Worm (Caenorhabditis elegans) whole organism, L1 larva: ENCODE data around the gene pho-1.
A peak's percentile ranks its signal among the peaks of the same experiment; 100 is the strongest.

ENCODE experiments used
- C04F5.9 ChIP-seq: sonication (generic microtip); optimal IDR thresholded peaks from 2 replicates; lab custom pipeline; 2016; ENCODE audit warnings: missing genetic modification characterization, missing compliant biosample characterization
- aly-2 ChIP-seq: fragments of 150-350 bp; optimal IDR thresholded peaks from 2 replicates; lab custom pipeline; 2014; ENCODE audit warnings: missing biosample characterization, missing genetic modification characterization
- ama-1 ChIP-seq: fragments of 150-350 bp; optimal IDR thresholded peaks from 2 replicates; lab custom pipeline; 2014
- blmp-1 ChIP-seq: fragments of 150-350 bp; optimal IDR thresholded peaks from 2 replicates; lab custom pipeline; 2014; ENCODE audit warnings: missing biosample characterization, missing genetic modification characterization
- efl-1 ChIP-seq, 4 experiments: fragments of 150-350 bp; optimal IDR thresholded peaks in 3 of 4; peaks in 1 of 4; 1 replicate in 1 of 4; 2 replicates in 3 of 4; lab custom pipeline; 2014; ENCODE audit warnings: missing biosample characterization in 2 of 4, missing genetic modification characterization in 2 of 4, missing genetic modification reagents in 2 of 4
- efl-3 ChIP-seq: fragments of 200-800 bp; sonication (Bioruptor generic); optimal IDR thresholded peaks from 2 replicates; lab custom pipeline; 2018; ENCODE audit warnings: mild to moderate bottlenecking, missing genetic modification characterization, missing compliant biosample characterization
- egl-27 ChIP-seq, 2 experiments: fragments of 150-350 bp in 1 of 2; sonication (generic microtip); optimal IDR thresholded peaks; 3 replicates each; lab custom pipeline; 2017 to 2018; ENCODE audit warnings: missing biosample characterization in 2 of 2, missing genetic modification characterization in 2 of 2, missing genetic modification reagents in 2 of 2
- elt-2 ChIP-seq: sonication (generic microtip); optimal IDR thresholded peaks from 2 replicates; lab custom pipeline; 2016; ENCODE audit warnings: missing genetic modification characterization, mild to moderate bottlenecking, inconsistent platforms, missing compliant biosample characterization, missing genetic modification reagents
- elt-3 ChIP-seq, 6 experiments: fragments of 150-350 bp in 1 of 6; sonication (generic microtip); optimal IDR thresholded peaks; 2 replicates each; lab custom pipeline; 2017 to 2018; ENCODE audit warnings: missing biosample characterization in 6 of 6, missing genetic modification characterization in 6 of 6, inconsistent platforms in 1 of 6
- fkh-8 ChIP-seq: sonication (generic microtip); optimal IDR thresholded peaks from 2 replicates; lab custom pipeline; 2016; ENCODE audit warnings: mild to moderate bottlenecking, missing genetic modification characterization, missing compliant biosample characterization
- fos-1 ChIP-seq: fragments of 150-350 bp; optimal IDR thresholded peaks from 2 replicates; lab custom pipeline; 2014; ENCODE audit warnings: missing biosample characterization, missing genetic modification characterization
- grh-1 ChIP-seq: fragments of 200-800 bp; sonication (Bioruptor generic); IDR thresholded peaks from 2 replicates; pipeline ENCODE4 v1.3.6; 2022; ENCODE audit warnings: missing genetic modification reagents, missing genetic modification characterization, missing compliant biosample characterization
- irx-1 ChIP-seq: sonication (generic microtip); optimal IDR thresholded peaks from 2 replicates; lab custom pipeline; 2016; ENCODE audit warnings: missing genetic modification characterization, missing compliant biosample characterization
- jun-1 ChIP-seq: fragments of 150-350 bp; optimal IDR thresholded peaks from 2 replicates; lab custom pipeline; 2014; ENCODE audit warnings: missing biosample characterization, missing genetic modification reagents, missing genetic modification characterization
- lin-13 ChIP-seq: fragments of 150-350 bp; optimal IDR thresholded peaks from 2 replicates; lab custom pipeline; 2014; ENCODE audit warnings: missing biosample characterization, missing genetic modification reagents, missing genetic modification characterization
- lin-35 ChIP-seq, 2 experiments: fragments of 150-350 bp; optimal IDR thresholded peaks; 2 replicates each; lab custom pipeline; 2014; ENCODE audit warnings: missing biosample characterization in 2 of 2, missing genetic modification characterization in 2 of 2, missing genetic modification reagents in 2 of 2
- lir-3 ChIP-seq: sonication (generic microtip); optimal IDR thresholded peaks from 2 replicates; lab custom pipeline; 2016; ENCODE audit warnings: mild to moderate bottlenecking, missing genetic modification characterization, moderate library complexity, missing compliant biosample characterization; ENCODE audit not compliant: poor library complexity
- lsy-2 ChIP-seq, 2 experiments: fragments of 150-350 bp; optimal IDR thresholded peaks; 2 replicates each; lab custom pipeline; 2014; ENCODE audit warnings: missing biosample characterization in 2 of 2, missing genetic modification characterization in 2 of 2
- mdl-1 ChIP-seq, 2 experiments: fragments of 150-350 bp; optimal IDR thresholded peaks; 2 replicates each; lab custom pipeline; 2014 to 2017; ENCODE audit warnings: missing biosample characterization in 2 of 2, missing genetic modification characterization in 2 of 2, inconsistent platforms in 1 of 2
- nhr-20 ChIP-seq: sonication (generic microtip); optimal IDR thresholded peaks from 2 replicates; lab custom pipeline; 2016; ENCODE audit warnings: mild to moderate bottlenecking, missing genetic modification characterization, missing compliant biosample characterization
- nhr-47 ChIP-seq: sonication (generic microtip); optimal IDR thresholded peaks from 2 replicates; lab custom pipeline; 2016; ENCODE audit warnings: mild to moderate bottlenecking, missing genetic modification characterization, moderate library complexity, missing compliant biosample characterization
- nhr-71 ChIP-seq: sonication (generic microtip); optimal IDR thresholded peaks from 2 replicates; lab custom pipeline; 2016; ENCODE audit warnings: mild to moderate bottlenecking, missing genetic modification characterization, moderate library complexity, missing compliant biosample characterization
- nhr-76 ChIP-seq: sonication (generic microtip); optimal IDR thresholded peaks from 2 replicates; lab custom pipeline; 2017; ENCODE audit warnings: missing biosample characterization, missing genetic modification characterization
- nhr-77 ChIP-seq: fragments of 150-350 bp; optimal IDR thresholded peaks from 2 replicates; lab custom pipeline; 2014; ENCODE audit warnings: missing biosample characterization, missing genetic modification characterization
- pqm-1 ChIP-seq: sonication (generic microtip); optimal IDR thresholded peaks from 3 replicates; lab custom pipeline; 2017; ENCODE audit warnings: missing biosample characterization, missing genetic modification characterization
- rnt-1 ChIP-seq: sonication (generic microtip); optimal IDR thresholded peaks from 2 replicates; lab custom pipeline; 2016; ENCODE audit warnings: mild to moderate bottlenecking, missing genetic modification characterization, moderate library complexity, missing compliant biosample characterization
- skn-1 ChIP-seq: fragments of 150-350 bp; optimal IDR thresholded peaks from 2 replicates; lab custom pipeline; 2014; ENCODE audit warnings: missing biosample characterization, missing genetic modification characterization
- snu-23 ChIP-seq: sonication (generic microtip); optimal IDR thresholded peaks from 2 replicates; lab custom pipeline; 2016; ENCODE audit warnings: missing genetic modification characterization, missing compliant biosample characterization
- sup-37 ChIP-seq: fragments of 200-800 bp; sonication (Bioruptor generic); optimal IDR thresholded peaks from 2 replicates; lab custom pipeline; 2018; ENCODE audit warnings: mild to moderate bottlenecking, missing genetic modification characterization, missing compliant biosample characterization
- tbx-2 ChIP-seq: sonication (generic microtip); optimal IDR thresholded peaks from 2 replicates; lab custom pipeline; 2016; ENCODE audit warnings: missing genetic modification characterization, missing compliant biosample characterization
- unc-130 ChIP-seq: fragments of 150-350 bp; optimal IDR thresholded peaks from 2 replicates; lab custom pipeline; 2017; ENCODE audit warnings: missing biosample characterization, missing genetic modification characterization, inconsistent platforms
- unc-30 ChIP-seq: sonication (generic microtip); optimal IDR thresholded peaks from 2 replicates; lab custom pipeline; 2017; ENCODE audit warnings: missing biosample characterization, missing genetic modification characterization
- unc-62 ChIP-seq: fragments of 150-350 bp; optimal IDR thresholded peaks from 2 replicates; lab custom pipeline; 2014; ENCODE audit warnings: missing biosample characterization, missing genetic modification reagents, missing genetic modification characterization
- unc-86 ChIP-seq: sonication (generic microtip); optimal IDR thresholded peaks from 2 replicates; lab custom pipeline; 2016; ENCODE audit warnings: missing genetic modification characterization, missing compliant biosample characterization
- unc-98 ChIP-seq: fragments of 200-800 bp; sonication (Bioruptor generic); IDR thresholded peaks from 2 replicates; pipeline ENCODE4 v1.3.6; 2022; ENCODE audit warnings: missing genetic modification characterization, missing compliant biosample characterization
- xbp-1 ChIP-seq: sonication (generic microtip); optimal IDR thresholded peaks from 2 replicates; lab custom pipeline; 2016; ENCODE audit warnings: missing genetic modification characterization, missing compliant biosample characterization
- zip-4 ChIP-seq: fragments of 200-800 bp; sonication (Bioruptor generic); optimal IDR thresholded peaks from 2 replicates; lab custom pipeline; 2018; ENCODE audit warnings: mild to moderate bottlenecking, missing genetic modification characterization, moderate library complexity, missing compliant biosample characterization
- ztf-11 ChIP-seq, 2 experiments: sonication (generic microtip); optimal IDR thresholded peaks; 2 replicates each; lab custom pipeline; 2016 to 2017; ENCODE audit warnings: missing genetic modification characterization in 2 of 2, missing biosample characterization in 1 of 2, missing compliant biosample characterization in 1 of 2

Gene pho-1

ce11 chrII:5246791-5247361, 11.2 kb upstream of the pho-1 start, which contains the start of gene ptr-6 (continued):
- TF ChIP-seq unc-130 (tag; lab: Kevin White, UChicago) (no peak), lsy-2 (tag; optimal IDR thresholded peaks at IDR 0.05; lab: Kevin White, UChicago) (peak in 1 of 2 experiments; percentile 42), lir-3 (tag; lab: Kevin White, UChicago) (no peak), nhr-20 (tag; lab: Kevin White, UChicago) (peak; percentile 61), jun-1 (tag; lab: Kevin White, UChicago) (no peak), grh-1 (GFP tag; lab: Robert Waterston, UW) (peak; percentile 84), nhr-71 (peak; percentile 46), mdl-1 (tag; optimal IDR thresholded peaks at IDR 0.05; lab: Kevin White, UChicago) (peak in 1 of 2 experiments; percentile 24), blmp-1 (tag; lab: Kevin White, UChicago) (peak; percentile 69), unc-30 (tag; lab: Kevin White, UChicago) (no peak), unc-62 (GFP tag; lab: Kevin White, UChicago) (no peak), pqm-1 (no peak), lin-35 (GFP tag; optimal IDR thresholded peaks at IDR 0.05; lab: Kevin White, UChicago) (peak in 1 of 2 experiments; percentile 43), nhr-76 (tag; lab: Kevin White, UChicago) (no peak), aly-2 (no peak), nhr-47 (no peak), skn-1 (tag; lab: Kevin White, UChicago) (no peak), ztf-11 (tag; optimal IDR thresholded peaks at IDR 0.05; lab: Kevin White, UChicago) (no peak), nhr-77 (no peak), fos-1 (tag; lab: Kevin White, UChicago) (no peak), efl-3 (GFP tag; lab: Kevin White, UChicago) (no peak), elt-3 (tag; optimal IDR thresholded peaks at IDR 0.05; lab: Kevin White, UChicago) (peak in 1 of 6 experiments; percentile 60)

- TF ChIP-seq nhr-71 = no peak
- TF ChIP-seq lin-13 = no peak
- TF ChIP-seq xbp-1 (tag; lab: Kevin White, UChicago) = no peak
- TF ChIP-seq unc-98 (GFP tag; lab: Robert Waterston, UW) = no peak
- no peak for TF ChIP-seq C04F5.9 (tag; lab: Kevin White, UChicago)
These were observed 5.9 kb upstream of the pho-1 start, which contains the start of gene T16D1.1 for ce11 chrII:5241560-5241959. T16D1.1 (minus strand) TSS chrII:5241660.

ce11 chrII:5238366-5238765, 2.7 kb upstream of the pho-1 start, which contains the start of gene pho-4:
pho-4 (minus strand) TSS chrII:5238466.
- no peak for TF ChIP-seq efl-1 (optimal IDR thresholded peaks at IDR 0.05; lab: Kevin White, UChicago)
- TF ChIP-seq efl-1 (GFP tag; optimal IDR thresholded peaks at IDR 0.05 in 1 of 2; lab: Kevin White, UChicago) = peak in 1 of 2 experiments; percentile 81
- TF ChIP-seq rnt-1 (tag; lab: Kevin White, UChicago) = no peak
- TF ChIP-seq aly-2 = no peak
- no peak for TF ChIP-seq sup-37 (GFP tag; lab: Kevin White, UChicago)
- TF ChIP-seq snu-23 = no peak
- TF ChIP-seq lin-35 (GFP tag; optimal IDR thresholded peaks at IDR 0.05; lab: Kevin White, UChicago) = no peak
- no peak for TF ChIP-seq lin-13
- no peak for TF ChIP-seq lsy-2 (tag; optimal IDR thresholded peaks at IDR 0.05; lab: Kevin White, UChicago)
- no peak for TF ChIP-seq tbx-2 (tag; lab: Kevin White, UChicago)
- TF ChIP-seq unc-86 (tag; lab: Kevin White, UChicago) = no peak
- no peak for TF ChIP-seq nhr-76 (tag; lab: Kevin White, UChicago)
- no peak for TF ChIP-seq ama-1
- TF ChIP-seq egl-27 (tag; optimal IDR thresholded peaks at IDR 0.05; lab: Kevin White, UChicago) = no peak
- no peak for TF ChIP-seq fkh-8 (tag; lab: Kevin White, UChicago)
- TF ChIP-seq irx-1 (tag; lab: Kevin White, UChicago) = no peak
- TF ChIP-seq elt-2 (tag; lab: Kevin White, UChicago) = peak; percentile 9
- TF ChIP-seq zip-4 (GFP tag; lab: Kevin White, UChicago) = no peak
